Fruit fly (Drosophila melanogaster): ENCODE data around the gene CG9592.

The CG9592 gene

dm6 chr3L:14559659-14560058, 42.0 kb downstream of the CG9592 start, which contains the start of gene CG34039 (continued):
- TF ChIP-seq CG11093 (GFP tag; IDR thresholded peaks at IDR 0.05) (no peak), sima (GFP tag; optimal IDR thresholded peaks at IDR 0.05) (no peak), kni (GFP tag; optimal IDR thresholded peaks at IDR 0.05) (no peak), CG1233 (GFP tag; optimal IDR thresholded peaks at IDR 0.05) (no peak), CG7556 (GFP tag; optimal IDR thresholded peaks at IDR 0.05) (no peak), odd (GFP tag; optimal IDR thresholded peaks at IDR 0.05) (no peak), sisA (GFP tag; IDR thresholded peaks at IDR 0.05) (no peak), Lhr (GFP tag; optimal IDR thresholded peaks at IDR 0.05) (peak; percentile 90), CG12659 (GFP tag; optimal IDR thresholded peaks at IDR 0.05) (peak; percentile 75), az2 (GFP tag; optimal IDR thresholded peaks at IDR 0.05) (no peak), ro (GFP tag; IDR thresholded peaks at IDR 0.05) (no peak), CG32772 (GFP tag; IDR thresholded peaks at IDR 0.05) (no peak), Abd-B (GFP tag; optimal IDR thresholded peaks at IDR 0.05) (peak; percentile 4), Mad (GFP tag; optimal IDR thresholded peaks at IDR 0.05) (no peak), CG30403 (GFP tag; optimal IDR thresholded peaks at IDR 0.05) (no peak), fd64A (GFP tag; optimal IDR thresholded peaks at IDR 0.05) (no peak), Meics (GFP tag; optimal IDR thresholded peaks at IDR 0.05) (no peak), CHES-1-like (GFP tag; optimal IDR thresholded peaks at IDR 0.05) (no peak), Awh (GFP tag; IDR thresholded peaks at IDR 0.05) (no peak), CG4328 (GFP tag; optimal IDR thresholded peaks at IDR 0.05) (no peak), D (optimal IDR thresholded peaks at IDR 0.05) (no peak), D (GFP tag; optimal IDR thresholded peaks at IDR 0.05) (no peak), CG7987 (GFP tag; optimal IDR thresholded peaks at IDR 0.05) (no peak)

- TF ChIP-seq chm (GFP tag; IDR thresholded peaks at IDR 0.05), result no peak
- TF ChIP-seq CG18619 (GFP tag; optimal IDR thresholded peaks at IDR 0.05), result no peak
- TF ChIP-seq scrt (GFP tag; optimal IDR thresholded peaks at IDR 0.05), result peak; percentile 41
- TF ChIP-seq Drgx (GFP tag; IDR thresholded peaks at IDR 0.05), result no peak
- no peak for TF ChIP-seq CG11093 (GFP tag; IDR thresholded peaks at IDR 0.05)
- TF ChIP-seq Med (GFP tag), result peak; percentile 3
- TF ChIP-seq CG2712 (tag; optimal IDR thresholded peaks at IDR 0.05), result no peak
- no peak for TF ChIP-seq CG7963 (GFP tag; IDR thresholded peaks at IDR 0.05; ENCODE audit: partially characterized antibody)
- TF ChIP-seq ATbp (GFP tag; optimal IDR thresholded peaks at IDR 0.05), result no peak
- TF ChIP-seq CG6813 (GFP tag; optimal IDR thresholded peaks at IDR 0.05), result no peak
These were observed 43.0 kb downstream of the CG9592 start, which contains the start of gene Lk for dm6 chr3L:14560664-14561063. Lk (minus strand) TSS chr3L:14560764.

dm6 chr3L:14562672-14563071, 45.0 kb downstream of the CG9592 start:
- TF ChIP-seq HLHmδ (GFP tag; optimal IDR thresholded peaks at IDR 0.05) (no peak), B-H2 (GFP tag; optimal IDR thresholded peaks at IDR 0.05) (no peak), unpg (GFP tag; optimal IDR thresholded peaks at IDR 0.05) (no peak), klu (GFP tag; IDR thresholded peaks at IDR 0.05) (no peak), CG9876 (GFP tag; optimal IDR thresholded peaks at IDR 0.05) (no peak), tll (GFP tag; optimal IDR thresholded peaks at IDR 0.05) (no peak), Lhr (GFP tag; optimal IDR thresholded peaks at IDR 0.05) (peak; percentile 15), repo (GFP tag; optimal IDR thresholded peaks at IDR 0.05) (no peak), corto (GFP tag; optimal IDR thresholded peaks at IDR 0.05) (no peak), Abd-B (GFP tag; optimal IDR thresholded peaks at IDR 0.05) (no peak), CkIIα-i1 (GFP tag; IDR thresholded peaks at IDR 0.05) (no peak), CG17912 (GFP tag; optimal IDR thresholded peaks at IDR 0.05) (no peak), chinmo (GFP tag; IDR thresholded peaks at IDR 0.05; ENCODE audit: partially characterized antibody) (no peak), CG6791 (GFP tag; IDR thresholded peaks at IDR 0.05; ENCODE audit: partially characterized antibody) (no peak), CG15479 (GFP tag; optimal IDR thresholded peaks at IDR 0.05) (no peak), row (GFP tag; IDR thresholded peaks at IDR 0.05) (no peak; the same call in 2 of the 3 replicates), CG12942 (GFP tag; optimal IDR thresholded peaks at IDR 0.05) (no peak), Xbp1 (GFP tag; optimal IDR thresholded peaks at IDR 0.05) (no peak), CG2199 (GFP tag; IDR thresholded peaks at IDR 0.05) (peak; percentile 89), Dek (tag; optimal IDR thresholded peaks at IDR 0.05) (no peak)

Measured in whole organism, embryonic.